Worm (Caenorhabditis elegans) whole organism, early embryonic: Measurements from ENCODE around the gene Y110A2AL.2.

Source experiments
- B0310.2 ChIP-seq: sonication (generic microtip); optimal IDR thresholded peaks from 2 replicates; lab custom pipeline; 2016; ENCODE audit warnings: mild to moderate bottlenecking, missing genetic modification characterization, missing compliant biosample characterization
- ama-1 ChIP-seq: fragments of 150-350 bp; optimal IDR thresholded peaks from 2 replicates; lab custom pipeline; 2014
- ceh-13 ChIP-seq: fragments of 200-800 bp; sonication (Bioruptor generic); optimal IDR thresholded peaks from 2 replicates; lab custom pipeline; 2018; ENCODE audit warnings: mild to moderate bottlenecking, missing genetic modification characterization, missing compliant biosample characterization
- ceh-36 ChIP-seq: sonication (generic microtip); optimal IDR thresholded peaks from 2 replicates; lab custom pipeline; 2016; ENCODE audit warnings: missing genetic modification characterization, inconsistent platforms, missing compliant biosample characterization
- ets-7 ChIP-seq: sonication (generic microtip); optimal IDR thresholded peaks from 2 replicates; lab custom pipeline; 2016; ENCODE audit warnings: missing genotype, missing genetic modification characterization, missing compliant biosample characterization
- flt-1 ChIP-seq: fragments of 200-800 bp; sonication (Bioruptor generic); IDR thresholded peaks from 2 replicates; pipeline ENCODE4 v1.3.6; 2022; ENCODE audit warnings: missing genetic modification characterization, missing compliant biosample characterization
- hmg-4 ChIP-seq: fragments of 200-800 bp; sonication (Bioruptor generic); optimal IDR thresholded peaks from 2 replicates; lab custom pipeline; 2018; ENCODE audit warnings: mild to moderate bottlenecking, missing genetic modification characterization, missing compliant biosample characterization
- scrt-1 ChIP-seq: fragments of 200-800 bp; sonication (Bioruptor generic); IDR thresholded peaks from 2 replicates; pipeline ENCODE4 v1.3.6; 2022; ENCODE audit warnings: missing genetic modification characterization, missing compliant biosample characterization
- tbx-11 ChIP-seq: fragments of 200-800 bp; sonication (Bioruptor generic); IDR thresholded peaks from 2 replicates; pipeline ENCODE4 v1.3.6; 2022; ENCODE audit warnings: missing genetic modification characterization, missing compliant biosample characterization
- tra-4 ChIP-seq: sonication (generic microtip); optimal IDR thresholded peaks from 2 replicates; lab custom pipeline; 2017; ENCODE audit warnings: missing genetic modification characterization, missing compliant biosample characterization

DNA sequence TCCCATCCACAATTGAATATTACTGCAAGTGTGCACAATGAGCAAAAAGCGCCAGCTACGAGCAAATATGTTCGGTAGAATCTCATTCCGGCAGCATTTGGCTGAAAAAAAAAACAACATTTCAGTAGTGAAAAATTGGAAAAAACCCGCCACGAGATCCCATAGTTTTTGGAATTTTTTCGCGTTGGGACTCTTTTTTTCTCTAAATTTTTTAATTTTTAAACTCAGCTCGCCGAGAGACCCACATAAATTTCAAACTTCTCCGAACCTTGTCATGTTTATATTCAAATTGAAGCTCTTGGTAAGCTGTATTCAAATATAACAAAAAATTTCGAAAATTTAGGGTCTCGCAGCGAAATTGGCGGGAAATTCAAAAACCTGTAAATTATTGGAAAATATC, 26.5 kb downstream of the Y110A2AL.2 start, which contains the start of gene sqv-2:
- TF ChIP-seq flt-1 (no peak), ama-1 (lab: Kevin White, UChicago) (no peak), ceh-13 (no peak), tra-4 (tag; lab: Kevin White, UChicago) (no peak), ets-7 (tag; lab: Kevin White, UChicago) (no peak), B0310.2 (tag; lab: Kevin White, UChicago) (no peak), tbx-11 (no peak), ceh-36 (tag; lab: Kevin White, UChicago) (no peak), hmg-4 (GFP tag; lab: Kevin White, UChicago) (no peak), scrt-1 (GFP tag; lab: Robert Waterston, UW) (no peak)
